Fruit fly (Drosophila melanogaster): Measurements from ENCODE around the gene CG15529.

dm6 chr3R:30160312-30160942, 8.6 kb downstream of the CG15529 start, which contains the start of gene CG11498:
- TF ChIP-seq usp (GFP tag; optimal IDR thresholded peaks at IDR 0.05), result no peak
- TF ChIP-seq CG8478 (optimal IDR thresholded peaks at IDR 0.05), result no peak
- no peak for TF ChIP-seq pan (optimal IDR thresholded peaks at IDR 0.05)
- no peak for TF ChIP-seq psq (optimal IDR thresholded peaks at IDR 0.05)
